Worm (Caenorhabditis elegans): ENCODE data around the gene T12D8.10.

T12D8.10 gene

ce11 chrIII:13672654-13673330, 30.7 kb upstream of the T12D8.10 start, which contains the start of gene aqp-11:
TSS of gene aqp-11 (plus strand) at chrIII:13673280.
- TF ChIP-seq nhr-80 (tag; optimal IDR thresholded peaks at IDR 0.05) (peak; percentile 63), nfya-1 (tag; optimal IDR thresholded peaks at IDR 0.05; ENCODE audit: borderline replicate concordance, insufficient read depth) (no peak), Y79H2A.3 (GFP tag; conservative IDR thresholded peaks at IDR 0.05) (no peak)

- TF ChIP-seq B0019.2 (GFP tag; conservative IDR thresholded peaks at IDR 0.05) (no peak), repo-1 (tag; optimal IDR thresholded peaks at IDR 0.05) (no peak), bed-2 (GFP tag; IDR thresholded peaks at IDR 0.05) (no peak), egl-44 (GFP tag; IDR thresholded peaks at IDR 0.05) (no peak), F49E8.2 (tag; optimal IDR thresholded peaks at IDR 0.05; ENCODE audit: insufficient read depth) (no peak), snpc-1.1 (tag; optimal IDR thresholded peaks at IDR 0.05; ENCODE audit: insufficient read depth) (no peak), gei-17 (GFP tag; optimal IDR thresholded peaks at IDR 0.05) (no peak), lag-1 (GFP tag; IDR thresholded peaks at IDR 0.05) (no peak), let-607 (tag; optimal IDR thresholded peaks at IDR 0.05) (no peak), lin-40 (tag; optimal IDR thresholded peaks at IDR 0.05) (no peak)
These were observed 27.4 kb upstream of the T12D8.10 start for ce11 chrIII:13669519-13669918.

- no peak for TF ChIP-seq ets-4 (GFP tag; optimal IDR thresholded peaks at IDR 0.05)
- TF ChIP-seq rec-8 (tag; optimal IDR thresholded peaks at IDR 0.05) = no peak
- no peak for TF ChIP-seq F37B4.10 (GFP tag; IDR thresholded peaks at IDR 0.05)
- TF ChIP-seq ekl-4 (GFP tag; IDR thresholded peaks at IDR 0.05) = no peak
- no peak for TF ChIP-seq him-1 (tag; optimal IDR thresholded peaks at IDR 0.05)
- TF ChIP-seq nhr-120 (GFP tag; IDR thresholded peaks at IDR 0.05) = no peak
- TF ChIP-seq repo-1 (tag; optimal IDR thresholded peaks at IDR 0.05) = no peak
- no peak for TF ChIP-seq egrh-3 (GFP tag; IDR thresholded peaks at IDR 0.05)
- no peak for TF ChIP-seq lsl-1 (GFP tag; optimal IDR thresholded peaks at IDR 0.05)
These were observed 25.6 kb upstream of the T12D8.10 start, which contains the start of gene flp-15 for ce11 chrIII:13667739-13668138. TSS of gene flp-15 (minus strand) at chrIII:13667839.

ce11 chrIII:13666406-13666805, 24.3 kb upstream of the T12D8.10 start:
- TF ChIP-seq repo-1 (tag; optimal IDR thresholded peaks at IDR 0.05) = no peak
- TF ChIP-seq F39B2.1 (GFP tag; IDR thresholded peaks at IDR 0.05) = no peak
- no peak for TF ChIP-seq hmg-20 (GFP tag; IDR thresholded peaks at IDR 0.05)
- TF ChIP-seq fkh-3 (tag; optimal IDR thresholded peaks at IDR 0.05) = no peak
- no peak for TF ChIP-seq ceh-79 (tag; optimal IDR thresholded peaks at IDR 0.05)
- no peak for TF ChIP-seq egl-44 (GFP tag; IDR thresholded peaks at IDR 0.05)
- TF ChIP-seq Y56A3A.18 (GFP tag; IDR thresholded peaks at IDR 0.05) = no peak
- no peak for TF ChIP-seq xnd-1 (tag; optimal IDR thresholded peaks at IDR 0.05)
- no peak for TF ChIP-seq D2030.7 (GFP tag; IDR thresholded peaks at IDR 0.05)
- no peak for TF ChIP-seq ccch-3 (GFP tag; optimal IDR thresholded peaks at IDR 0.05)

- TF ChIP-seq lag-1 (GFP tag; IDR thresholded peaks at IDR 0.05) = no peak
- no peak for TF ChIP-seq B0035.1 (tag; optimal IDR thresholded peaks at IDR 0.05)
- TF ChIP-seq nfya-2 (GFP tag; IDR thresholded peaks at IDR 0.05) = no peak
- TF ChIP-seq rcor-1 (GFP tag; IDR thresholded peaks at IDR 0.05) = no peak
- no peak for TF ChIP-seq cebp-1 (GFP tag; IDR thresholded peaks at IDR 0.05)
- TF ChIP-seq cebp-1 (tag; optimal IDR thresholded peaks at IDR 0.05) = no peak
- no peak for TF ChIP-seq nhr-120 (GFP tag; IDR thresholded peaks at IDR 0.05)
- no peak for TF ChIP-seq gei-17 (GFP tag; optimal IDR thresholded peaks at IDR 0.05)
- no peak for TF ChIP-seq aptf-3 (GFP tag; IDR thresholded peaks at IDR 0.05)
- TF ChIP-seq attf-5 (GFP tag; optimal IDR thresholded peaks at IDR 0.05) = no peak
- TF ChIP-seq mcd-1 (GFP tag; IDR thresholded peaks at IDR 0.05) = no peak
These were observed 18.0 kb upstream of the T12D8.10 start for ce11 chrIII:13660123-13660522.

Measured in whole organism, young adult.